Worm (Caenorhabditis elegans) whole organism, L4 larva: ENCODE measurements around the gene F53H1.3.

ENCODE experiments used
- F26F4.8 ChIP-seq: fragments of 200-800 bp; sonication (Bioruptor generic); conservative IDR thresholded peaks from 2 replicates; pipeline ENCODE4 v1.3.6; 2022; ENCODE audit warnings: missing genetic modification characterization, missing compliant biosample characterization
- F44E2.7 ChIP-seq: fragments of 200-800 bp; sonication (Bioruptor generic); IDR thresholded peaks from 2 replicates; pipeline ENCODE4 v2.1.2; 2022; ENCODE audit warnings: missing genetic modification characterization, missing compliant biosample characterization
- F49E8.2 ChIP-seq: sonication (generic microtip); optimal IDR thresholded peaks from 2 replicates; lab custom pipeline; 2016; ENCODE audit warnings: missing compliant biosample characterization, mild to moderate bottlenecking, missing genetic modification characterization, borderline replicate concordance
- T20F7.1 ChIP-seq: fragments of 200-800 bp; sonication (Bioruptor generic); optimal IDR thresholded peaks from 2 replicates; lab custom pipeline; 2018; ENCODE audit warnings: mild to moderate bottlenecking, missing genetic modification characterization, missing compliant biosample characterization
- T26A8.4 ChIP-seq: fragments of 200-800 bp; sonication (Bioruptor generic); IDR thresholded peaks from 2 replicates; pipeline ENCODE4 v1.3.6; 2022; ENCODE audit warnings: missing genetic modification characterization, missing compliant biosample characterization
- aha-1 ChIP-seq: fragments of 150-350 bp; peaks from one replicate; lab custom pipeline; 2014; ENCODE audit warnings: missing biosample characterization, missing genetic modification characterization
- ama-1 ChIP-seq: fragments of 150-350 bp; optimal IDR thresholded peaks from 2 replicates; lab custom pipeline; 2014; ENCODE audit warnings: inconsistent platforms, mixed read lengths
- attf-4 ChIP-seq: sonication (generic microtip); optimal IDR thresholded peaks from 3 replicates; lab custom pipeline; 2017; ENCODE audit warnings: missing biosample characterization, missing genetic modification characterization
- ceh-28 ChIP-seq: fragments of 150-350 bp; optimal IDR thresholded peaks from 2 replicates; lab custom pipeline; 2014; ENCODE audit warnings: missing biosample characterization, missing genetic modification reagents, missing genetic modification characterization
- ceh-82 ChIP-seq: sonication (generic microtip); optimal IDR thresholded peaks from 2 replicates; lab custom pipeline; 2017; ENCODE audit warnings: missing biosample characterization, missing genetic modification characterization
- ces-1 ChIP-seq: fragments of 150-350 bp; sonication (generic microtip); optimal IDR thresholded peaks from 4 replicates; lab custom pipeline; 2014; ENCODE audit warnings: missing biosample characterization, missing genetic modification reagents, missing genetic modification characterization
- cey-2 ChIP-seq: sonication (generic microtip); optimal IDR thresholded peaks from 3 replicates; lab custom pipeline; 2017; ENCODE audit warnings: missing genetic modification characterization, mild to moderate bottlenecking, missing compliant biosample characterization, antibody characterized with exemption, borderline replicate concordance; ENCODE audit not compliant: insufficient read depth
- daf-12 ChIP-seq: fragments of 150-350 bp; optimal IDR thresholded peaks from 2 replicates; lab custom pipeline; 2014; ENCODE audit warnings: missing biosample characterization, missing genetic modification reagents, missing genetic modification characterization
- daf-16 ChIP-seq, 3 experiments: sonication (generic microtip); optimal IDR thresholded peaks; 2 replicates each; lab custom pipeline; 2016 to 2017; ENCODE audit warnings: missing genetic modification characterization in 3 of 3, missing genetic modification reagents in 3 of 3, mild to moderate bottlenecking in 2 of 3, missing compliant biosample characterization in 2 of 3, missing biosample characterization in 1 of 3, moderate library complexity in 1 of 3
- dmd-9 ChIP-seq: fragments of 200-800 bp; sonication (Bioruptor generic); IDR thresholded peaks from 2 replicates; pipeline ENCODE4 v1.3.6; 2022; ENCODE audit warnings: missing genetic modification reagents, missing genetic modification characterization, missing compliant biosample characterization
- dpl-1 ChIP-seq: fragments of 150-350 bp; optimal IDR thresholded peaks from 2 replicates; lab custom pipeline; 2014; ENCODE audit warnings: missing biosample characterization, missing genetic modification reagents, missing genetic modification characterization
- duxl-1 ChIP-seq: sonication (generic microtip); optimal IDR thresholded peaks from 2 replicates; lab custom pipeline; 2016; ENCODE audit warnings: mild to moderate bottlenecking, missing genetic modification characterization, moderate library complexity, missing compliant biosample characterization; ENCODE audit not compliant: poor library complexity
- egl-43 ChIP-seq: fragments of 200-800 bp; sonication (Bioruptor generic); IDR thresholded peaks from 2 replicates; pipeline ENCODE4 v1.3.6; 2022; ENCODE audit warnings: missing genetic modification reagents, missing genetic modification characterization, missing compliant biosample characterization
- gei-8 ChIP-seq: fragments of 200-800 bp; sonication (Bioruptor generic); optimal IDR thresholded peaks from 2 replicates; lab custom pipeline; 2018; ENCODE audit warnings: mild to moderate bottlenecking, missing genetic modification characterization, missing compliant biosample characterization
- hlh-30 ChIP-seq: sonication (generic microtip); optimal IDR thresholded peaks from 2 replicates; lab custom pipeline; 2017; ENCODE audit warnings: antibody characterized with exemption, mild to moderate bottlenecking, missing genetic modification characterization, missing compliant biosample characterization; ENCODE audit not compliant: insufficient read depth
- hmg-1.1 ChIP-seq: fragments of 200-800 bp; sonication (Bioruptor generic); IDR thresholded peaks from 2 replicates; pipeline ENCODE4 v1.3.6; 2022; ENCODE audit warnings: missing genetic modification reagents, missing genetic modification characterization, missing compliant biosample characterization
- jun-1 ChIP-seq: fragments of 150-350 bp; optimal IDR thresholded peaks from 2 replicates; lab custom pipeline; 2014; ENCODE audit warnings: missing biosample characterization, missing genetic modification reagents, missing genetic modification characterization
- lim-7 ChIP-seq: fragments of 200-800 bp; sonication (Bioruptor generic); IDR thresholded peaks from 2 replicates; pipeline ENCODE4 v1.3.6; 2022; ENCODE audit warnings: missing genetic modification characterization, missing compliant biosample characterization
- lin-13 ChIP-seq: fragments of 150-350 bp; optimal IDR thresholded peaks from 2 replicates; lab custom pipeline; 2014; ENCODE audit warnings: missing biosample characterization, missing genetic modification reagents, missing genetic modification characterization
- lin-38 ChIP-seq: fragments of 200-800 bp; sonication (Bioruptor generic); IDR thresholded peaks from 2 replicates; pipeline ENCODE4 v1.3.6; 2022; ENCODE audit warnings: missing genetic modification reagents, missing genetic modification characterization, missing compliant biosample characterization
- mdt-29 ChIP-seq: fragments of 200-800 bp; sonication (Bioruptor generic); IDR thresholded peaks from 2 replicates; pipeline ENCODE4 v1.3.6; 2022; ENCODE audit warnings: missing genetic modification reagents, missing genetic modification characterization, missing compliant biosample characterization
- nhr-10 ChIP-seq: fragments of 150-350 bp; optimal IDR thresholded peaks from 2 replicates; lab custom pipeline; 2014; ENCODE audit warnings: missing biosample characterization, missing genetic modification characterization
- nhr-28 ChIP-seq: fragments of 150-350 bp; optimal IDR thresholded peaks from 2 replicates; lab custom pipeline; 2014; ENCODE audit warnings: missing biosample characterization, missing genetic modification characterization
- nhr-41 ChIP-seq: fragments of 200-800 bp; sonication (Bioruptor generic); IDR thresholded peaks from 2 replicates; pipeline ENCODE4 v1.3.6; 2022; ENCODE audit warnings: missing genetic modification reagents, missing genetic modification characterization, missing compliant biosample characterization
- nhr-77 ChIP-seq: fragments of 150-350 bp; optimal IDR thresholded peaks from 2 replicates; lab custom pipeline; 2014; ENCODE audit warnings: missing biosample characterization, missing genetic modification characterization
- sdz-12 ChIP-seq: fragments of 200-800 bp; sonication (Bioruptor generic); optimal IDR thresholded peaks from 2 replicates; lab custom pipeline; 2018; ENCODE audit warnings: mild to moderate bottlenecking, missing genetic modification characterization, missing compliant biosample characterization
- set-16 ChIP-seq: fragments of 200-800 bp; sonication (Bioruptor generic); IDR thresholded peaks from 2 replicates; pipeline ENCODE4 v1.3.6; 2022; ENCODE audit warnings: missing genetic modification reagents, missing genetic modification characterization, missing compliant biosample characterization
- unc-130 ChIP-seq: sonication (generic microtip); optimal IDR thresholded peaks from 2 replicates; lab custom pipeline; 2016; ENCODE audit warnings: missing genetic modification reagents, missing genetic modification characterization, missing compliant biosample characterization
- zfp-2 ChIP-seq: sonication (generic microtip); optimal IDR thresholded peaks from 2 replicates; lab custom pipeline; 2016; ENCODE audit warnings: mild to moderate bottlenecking, missing genetic modification characterization, missing compliant biosample characterization
- zfp-3 ChIP-seq: fragments of 200-800 bp; sonication (Bioruptor generic); conservative IDR thresholded peaks from 2 replicates; pipeline ENCODE4 v1.3.6; 2022; ENCODE audit warnings: missing genetic modification reagents, missing genetic modification characterization, missing compliant biosample characterization
- zip-11 ChIP-seq: fragments of 200-800 bp; sonication (Bioruptor generic); IDR thresholded peaks from 2 replicates; pipeline ENCODE4 v1.3.6; 2022; ENCODE audit warnings: missing genetic modification characterization, missing compliant biosample characterization

Gene F53H1.3

ce11 chrIV:1346981-1347380, 18.0 kb downstream of the F53H1.3 start, which contains the start of gene rfc-2 (continued):
- no peak for TF ChIP-seq ces-1 (GFP tag; lab: Kevin White, UChicago)
- TF ChIP-seq dpl-1 (GFP tag; lab: Kevin White, UChicago) = peak; percentile 63
- TF ChIP-seq nhr-28 (tag; lab: Kevin White, UChicago) = no peak
- TF ChIP-seq unc-130 (GFP tag; lab: Kevin White, UChicago) = peak; percentile 35
- TF ChIP-seq ceh-82 (tag; lab: Kevin White, UChicago) = no peak
- TF ChIP-seq lin-38 = peak; percentile 47; the same call in 1 of the 2 replicates
- no peak for TF ChIP-seq lin-13 (GFP tag; lab: Kevin White, UChicago)
- TF ChIP-seq aha-1 (tag; lab: Kevin White, UChicago) = peak; percentile 94
- no peak for TF ChIP-seq zip-11
- TF ChIP-seq duxl-1 (tag; lab: Kevin White, UChicago) = no peak
- TF ChIP-seq hmg-1.1 (GFP tag; lab: Robert Waterston, UW) = no peak
- TF ChIP-seq F49E8.2 (tag; lab: Kevin White, UChicago) = no peak
- TF ChIP-seq, all 104 proteins: peak for 10

DNA sequence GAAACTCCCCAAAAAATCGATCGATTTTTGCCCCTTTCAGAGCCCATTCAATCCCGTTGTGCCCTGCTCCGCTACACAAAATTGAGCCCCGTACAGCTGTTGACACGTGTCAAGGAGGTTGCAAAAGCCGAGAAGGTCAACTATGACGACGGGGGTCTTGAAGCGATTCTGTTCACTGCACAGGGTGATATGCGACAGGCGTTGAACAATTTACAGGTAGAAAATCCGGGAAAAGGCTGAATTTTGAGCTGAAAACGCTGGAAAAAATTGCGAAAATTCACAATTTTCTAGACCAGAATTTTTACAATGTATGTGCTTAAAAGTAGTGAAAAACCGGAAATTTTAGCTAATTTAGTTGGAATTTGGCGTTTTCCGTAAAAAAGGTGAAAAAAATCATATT, 20.4 kb downstream of the F53H1.3 start:
- TF ChIP-seq aha-1 (tag; lab: Kevin White, UChicago) (peak; percentile 91), mdt-29 (GFP tag; lab: Robert Waterston, UW) (no peak)

DNA sequence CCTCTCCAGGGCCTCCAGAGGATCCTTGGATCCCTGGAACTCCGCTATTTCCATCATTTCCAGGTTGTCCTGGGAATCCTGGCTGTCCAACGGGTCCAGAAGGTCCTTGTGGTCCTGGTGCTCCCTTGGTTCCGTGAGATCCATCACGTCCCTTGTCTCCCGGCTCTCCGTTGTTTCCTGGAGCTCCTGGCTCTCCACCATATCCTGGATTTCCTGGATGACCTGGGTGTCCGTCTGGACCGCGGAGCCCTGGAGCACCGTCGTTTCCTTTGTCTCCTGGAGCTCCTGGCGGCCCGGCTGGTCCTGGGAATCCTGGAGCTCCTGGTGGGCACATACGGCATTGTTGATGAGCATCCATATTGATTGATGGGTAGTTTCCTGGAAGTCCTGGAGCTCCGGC, 24.8 kb downstream of the F53H1.3 start:
- no peak for TF ChIP-seq gei-8 (GFP tag; lab: Kevin White, UChicago)
- no peak for TF ChIP-seq T20F7.1 (GFP tag; lab: Kevin White, UChicago)
- TF ChIP-seq lim-7 = no peak
- TF ChIP-seq nhr-10 = no peak
- no peak for TF ChIP-seq nhr-41 (GFP tag; lab: Robert Waterston, UW)
- TF ChIP-seq sdz-12 (GFP tag; lab: Kevin White, UChicago) = peak; percentile 24
- no peak for TF ChIP-seq ceh-28 (tag; lab: Kevin White, UChicago)
- 0 out of 2 replicates have a peak, but pooled peaks have one; percentile 38 for TF ChIP-seq T26A8.4 (GFP tag; lab: Robert Waterston, UW)
- TF ChIP-seq hmg-1.1 (GFP tag; lab: Robert Waterston, UW) = no peak
- TF ChIP-seq F44E2.7 (GFP tag; lab: Robert Waterston, UW) = peak; percentile 50; the same call in 1 of the 2 replicates
- TF ChIP-seq nhr-28 (tag; lab: Kevin White, UChicago) = no peak
- TF ChIP-seq ama-1 (lab: Kevin White, UChicago) = peak; percentile 11
- no peak for TF ChIP-seq cey-2
- no peak for TF ChIP-seq zfp-2 (tag; lab: Kevin White, UChicago)
- peak; percentile 95 for TF ChIP-seq set-16
- no peak for TF ChIP-seq nhr-77

ce11 chrIV:1355147-1355546, 26.2 kb downstream of the F53H1.3 start, which contains the start of gene col-104:
Gene col-104, minus strand, starts transcription at chrIV:1355305.
- TF ChIP-seq hlh-30 (tag; lab: Kevin White, UChicago) = no peak
- 0 out of 2 replicates have a peak, but pooled peaks have one; percentile 32 for TF ChIP-seq F44E2.7 (GFP tag; lab: Robert Waterston, UW)
- TF ChIP-seq zfp-3 (GFP tag; lab: Robert Waterston, UW) = no peak
- TF ChIP-seq nhr-77 = no peak
- no peak for TF ChIP-seq attf-4 (tag; lab: Kevin White, UChicago)
- TF ChIP-seq F26F4.8 = no peak
- no peak for TF ChIP-seq daf-16 (GFP tag; optimal IDR thresholded peaks at IDR 0.05; lab: Kevin White, UChicago)
- TF ChIP-seq daf-16 (tag; optimal IDR thresholded peaks at IDR 0.05; lab: Kevin White, UChicago) = no peak
- TF ChIP-seq lin-13 (GFP tag; lab: Kevin White, UChicago) = no peak
- no peak for TF ChIP-seq daf-12 (tag; lab: Kevin White, UChicago)
- 0 out of 2 replicates have a peak, but pooled peaks have one; percentile 18 for TF ChIP-seq lin-38
- peak; percentile 33 for TF ChIP-seq ama-1 (lab: Kevin White, UChicago)
- TF ChIP-seq egl-43 (GFP tag; lab: Robert Waterston, UW) = 0 out of 2 replicates have a peak, but pooled peaks have one; percentile 12
- peak; percentile 36; the same call in 1 of the 2 replicates for TF ChIP-seq T26A8.4 (GFP tag; lab: Robert Waterston, UW)
- no peak for TF ChIP-seq dmd-9
- no peak for TF ChIP-seq aha-1 (tag; lab: Kevin White, UChicago)
- no peak for TF ChIP-seq jun-1 (tag; lab: Kevin White, UChicago)
- TF ChIP-seq ceh-28 (tag; lab: Kevin White, UChicago) = peak; percentile 87
